Worm (Caenorhabditis elegans) whole organism, young adult: ENCODE results near the gene txt-2.

Experiments used
- B0019.2 ChIP-seq: fragments of 200-800 bp; sonication (Bioruptor generic); conservative IDR thresholded peaks from 2 replicates; pipeline ENCODE4 v1.3.6; 2022; ENCODE audit warnings: missing genetic modification reagents, missing genetic modification characterization, missing compliant biosample characterization
- B0336.3 ChIP-seq: fragments of 200-800 bp; sonication (Bioruptor generic); IDR thresholded peaks from 2 replicates; pipeline ENCODE4 v1.3.6; 2022; ENCODE audit warnings: missing genetic modification characterization, missing compliant biosample characterization
- C06A6.2 ChIP-seq: fragments of 200-800 bp; sonication (Bioruptor generic); conservative IDR thresholded peaks from 2 replicates; pipeline ENCODE4 v1.3.6; 2022; ENCODE audit warnings: missing genetic modification characterization, missing compliant biosample characterization
- D2030.7 ChIP-seq: fragments of 200-800 bp; sonication (Bioruptor generic); IDR thresholded peaks from 2 replicates; pipeline ENCODE4 v1.3.6; 2022; ENCODE audit warnings: missing genetic modification reagents, missing genetic modification characterization, missing compliant biosample characterization
- F10E7.11 ChIP-seq: sonication (generic microtip); optimal IDR thresholded peaks from 2 replicates; lab custom pipeline; 2017; ENCODE audit warnings: mild to moderate bottlenecking, missing genetic modification characterization, moderate library complexity, missing compliant biosample characterization
- F22D6.2 ChIP-seq: sonication (generic microtip); optimal IDR thresholded peaks from 2 replicates; lab custom pipeline; 2016; ENCODE audit warnings: mild to moderate bottlenecking, missing genetic modification characterization, missing compliant biosample characterization
- F23B12.7 ChIP-seq: sonication (generic microtip); optimal IDR thresholded peaks from 2 replicates; lab custom pipeline; 2017; ENCODE audit warnings: missing genetic modification characterization, mild to moderate bottlenecking, missing compliant biosample characterization, antibody characterized with exemption, moderate library complexity; ENCODE audit not compliant: insufficient read depth
- F33H1.4 ChIP-seq: fragments of 200-800 bp; sonication (Bioruptor generic); IDR thresholded peaks from 2 replicates; pipeline ENCODE4 v1.3.6; 2022; ENCODE audit warnings: missing genetic modification reagents, missing genetic modification characterization, missing compliant biosample characterization
- F49E8.2 ChIP-seq: sonication (generic microtip); optimal IDR thresholded peaks from 3 replicates; lab custom pipeline; 2017; ENCODE audit warnings: missing genetic modification characterization, mild to moderate bottlenecking, missing compliant biosample characterization, antibody characterized with exemption, moderate library complexity; ENCODE audit not compliant: insufficient read depth
- F52B5.7 ChIP-seq: sonication (generic microtip); optimal IDR thresholded peaks from 2 replicates; lab custom pipeline; 2016; ENCODE audit warnings: mild to moderate bottlenecking, missing genetic modification characterization, missing compliant biosample characterization
- F57C9.4 ChIP-seq: sonication (generic microtip); optimal IDR thresholded peaks from 2 replicates; lab custom pipeline; 2017; ENCODE audit warnings: mild to moderate bottlenecking, missing genetic modification characterization, missing compliant biosample characterization
- ZK185.1 ChIP-seq: sonication (generic microtip); optimal IDR thresholded peaks from 2 replicates; lab custom pipeline; 2016; ENCODE audit warnings: mild to moderate bottlenecking, missing genetic modification characterization, missing compliant biosample characterization; ENCODE audit not compliant: poor library complexity, severe bottlenecking
- ama-1 ChIP-seq, 3 experiments: fragments of 150-350 bp in 1 of 3; sonication (generic microtip) in 2 of 3; optimal IDR thresholded peaks; 2 replicates each; lab custom pipeline; 2014 to 2018; ENCODE audit warnings: missing biosample characterization in 2 of 3, missing genetic modification characterization in 2 of 3, missing genetic modification reagents in 2 of 3
- aptf-3 ChIP-seq: fragments of 200-800 bp; sonication (Bioruptor generic); IDR thresholded peaks from 2 replicates; pipeline ENCODE4 v1.3.6; 2022; ENCODE audit warnings: missing genetic modification characterization, missing compliant biosample characterization
- atf-7 ChIP-seq: sonication (generic microtip); optimal IDR thresholded peaks from 2 replicates; lab custom pipeline; 2017; ENCODE audit warnings: mild to moderate bottlenecking, missing genetic modification characterization, missing compliant biosample characterization
- attf-3 ChIP-seq: fragments of 200-800 bp; sonication (Bioruptor generic); conservative IDR thresholded peaks from 2 replicates; pipeline ENCODE4 v1.3.6; 2022; ENCODE audit warnings: missing genetic modification reagents, missing genetic modification characterization, missing compliant biosample characterization
- ccch-3 ChIP-seq: fragments of 200-800 bp; sonication (Bioruptor generic); optimal IDR thresholded peaks from 2 replicates; lab custom pipeline; 2018; ENCODE audit warnings: mild to moderate bottlenecking, missing genetic modification characterization, missing compliant biosample characterization
- ceh-79 ChIP-seq: sonication (generic microtip); optimal IDR thresholded peaks from 2 replicates; lab custom pipeline; 2017; ENCODE audit warnings: mild to moderate bottlenecking, missing genetic modification characterization, missing compliant biosample characterization
- chd-7 ChIP-seq: sonication (generic microtip); optimal IDR thresholded peaks from 2 replicates; lab custom pipeline; 2016; ENCODE audit warnings: mild to moderate bottlenecking, missing genetic modification characterization, moderate library complexity, missing compliant biosample characterization
- dox-1 ChIP-seq: fragments of 200-800 bp; sonication (Bioruptor generic); IDR thresholded peaks from 2 replicates; pipeline ENCODE4 v1.3.6; 2022; ENCODE audit warnings: missing genetic modification reagents, missing genetic modification characterization, missing compliant biosample characterization
- dpff-1 ChIP-seq: sonication (generic microtip); optimal IDR thresholded peaks from 2 replicates; lab custom pipeline; 2017; ENCODE audit warnings: mild to moderate bottlenecking, missing genetic modification characterization, missing compliant biosample characterization
- egrh-3 ChIP-seq: fragments of 200-800 bp; sonication (Bioruptor generic); IDR thresholded peaks from 2 replicates; pipeline ENCODE4 v1.3.6; 2022; ENCODE audit warnings: missing genetic modification reagents, missing genetic modification characterization, missing compliant biosample characterization
- ets-4 ChIP-seq: fragments of 200-800 bp; sonication (Bioruptor generic); optimal IDR thresholded peaks from 2 replicates; lab custom pipeline; 2018; ENCODE audit warnings: mild to moderate bottlenecking, missing genetic modification characterization, missing compliant biosample characterization
- fkh-3 ChIP-seq: sonication (generic microtip); optimal IDR thresholded peaks from 2 replicates; lab custom pipeline; 2016; ENCODE audit warnings: mild to moderate bottlenecking, missing genetic modification characterization, missing compliant biosample characterization
- hlh-12 ChIP-seq: sonication (generic microtip); optimal IDR thresholded peaks from 2 replicates; lab custom pipeline; 2016; ENCODE audit warnings: missing genetic modification characterization, missing compliant biosample characterization
- lag-1 ChIP-seq: fragments of 200-800 bp; sonication (Bioruptor generic); IDR thresholded peaks from 2 replicates; pipeline ENCODE4 v1.3.6; 2022; ENCODE audit warnings: missing genetic modification reagents, missing genetic modification characterization, missing compliant biosample characterization
- let-526 ChIP-seq: fragments of 200-800 bp; sonication (Bioruptor generic); IDR thresholded peaks from 2 replicates; pipeline ENCODE4 v1.3.6; 2022; ENCODE audit warnings: missing genetic modification reagents, missing genetic modification characterization, missing compliant biosample characterization
- mcd-1 ChIP-seq: fragments of 200-800 bp; sonication (Bioruptor generic); IDR thresholded peaks from 2 replicates; pipeline ENCODE4 v1.3.6; 2022; ENCODE audit warnings: missing genetic modification reagents, missing genetic modification characterization, missing compliant biosample characterization
- nfya-2 ChIP-seq: fragments of 200-800 bp; sonication (Bioruptor generic); IDR thresholded peaks from 2 replicates; pipeline ENCODE4 v1.3.6; 2022; ENCODE audit warnings: missing genetic modification reagents, missing genetic modification characterization, missing compliant biosample characterization
- nfyb-1 ChIP-seq: fragments of 200-800 bp; sonication (Bioruptor generic); IDR thresholded peaks from 2 replicates; pipeline ENCODE4 v1.3.6; 2022; ENCODE audit warnings: missing genetic modification reagents, missing genetic modification characterization, missing compliant biosample characterization
- nhr-120 ChIP-seq: fragments of 200-800 bp; sonication (Bioruptor generic); IDR thresholded peaks from 2 replicates; pipeline ENCODE4 v1.3.6; 2022; ENCODE audit warnings: missing genetic modification characterization, missing compliant biosample characterization
- nhr-80 ChIP-seq: sonication (generic microtip); optimal IDR thresholded peaks from 2 replicates; lab custom pipeline; 2016; ENCODE audit warnings: missing genetic modification characterization, missing compliant biosample characterization
- pha-4 ChIP-seq: fragments of 150-350 bp; sonication (generic microtip); optimal IDR thresholded peaks from 2 replicates; lab custom pipeline; 2014; ENCODE audit warnings: missing biosample characterization, missing genetic modification reagents, missing genetic modification characterization
- rec-8 ChIP-seq, 2 experiments: sonication (generic microtip); optimal IDR thresholded peaks; 2 replicates each; lab custom pipeline; 2016; ENCODE audit warnings: mild to moderate bottlenecking in 2 of 2, missing genetic modification characterization in 2 of 2, missing genetic modification reagents in 2 of 2, missing genotype in 2 of 2, missing biosample characterization in 1 of 2, missing compliant biosample characterization in 1 of 2, moderate library complexity in 1 of 2
- repo-1 ChIP-seq: sonication (generic microtip); optimal IDR thresholded peaks from 2 replicates; lab custom pipeline; 2017; ENCODE audit warnings: mild to moderate bottlenecking, missing genetic modification characterization, missing compliant biosample characterization
- snpc-4 ChIP-seq, 5 experiments: fragments of 150-350 bp in 1 of 5; sonication (generic microtip) in 4 of 5; optimal IDR thresholded peaks; 2 replicates each; lab custom pipeline; 2014 to 2018; ENCODE audit warnings: missing genetic modification characterization in 5 of 5, missing biosample characterization in 3 of 5, antibody characterized with exemption in 2 of 5, mild to moderate bottlenecking in 2 of 5, missing compliant biosample characterization in 2 of 5, missing genotype in 2 of 5, moderate library complexity in 2 of 5, missing genetic modification reagents in 1 of 5
- sptf-2 ChIP-seq: fragments of 200-800 bp; sonication (Bioruptor generic); optimal IDR thresholded peaks from 2 replicates; lab custom pipeline; 2018; ENCODE audit warnings: mild to moderate bottlenecking, missing genetic modification characterization, missing compliant biosample characterization
- tbp1 ChIP-seq: fragments of 200-800 bp; sonication (Bioruptor generic); optimal IDR thresholded peaks from 2 replicates; lab custom pipeline; 2018; ENCODE audit warnings: mild to moderate bottlenecking, missing genetic modification characterization, missing compliant biosample characterization
- unc-62 ChIP-seq: fragments of 150-350 bp; optimal IDR thresholded peaks from 2 replicates; lab custom pipeline; 2014; ENCODE audit warnings: missing biosample characterization, missing genetic modification reagents, missing genetic modification characterization
- ztf-28 ChIP-seq: fragments of 200-800 bp; sonication (Bioruptor generic); IDR thresholded peaks from 2 replicates; pipeline ENCODE4 v1.3.6; 2022; ENCODE audit warnings: missing genetic modification reagents, missing genetic modification characterization, missing compliant biosample characterization

txt-2 gene

DNA sequence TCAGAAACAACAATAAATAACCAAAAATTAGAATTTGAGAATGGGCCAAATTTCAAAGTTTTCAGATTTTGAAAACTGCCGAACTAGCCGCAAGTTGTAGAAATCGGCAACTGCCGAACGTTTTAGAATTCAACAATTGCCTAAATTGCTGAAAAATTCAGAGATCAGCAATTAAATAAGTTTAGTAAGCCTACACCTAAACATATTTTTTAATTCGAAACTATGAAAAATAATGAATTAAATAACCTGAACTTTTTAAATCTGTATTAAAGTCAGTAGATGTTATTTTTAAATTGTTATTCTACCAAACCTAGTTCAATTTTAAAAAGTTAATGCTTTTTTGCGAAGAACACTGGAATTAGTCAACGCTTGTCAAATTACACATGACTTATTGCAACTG, 18.4 kb upstream of the txt-2 start, which contains the start of gene nhr-204:
TSS of gene nhr-204 (minus strand) at position 101 of the 400 bp plus-strand sequence.
- TF ChIP-seq nhr-80 (tag; lab: Kevin White, UChicago) (no peak), unc-62 (GFP tag; lab: Kevin White, UChicago) (no peak), F52B5.7 (tag; lab: Kevin White, UChicago) (no peak), ceh-79 (tag; lab: Kevin White, UChicago) (no peak), sptf-2 (GFP tag; lab: Kevin White, UChicago) (no peak), attf-3 (GFP tag; lab: Robert Waterston, UW) (no peak), nfyb-1 (no peak), B0019.2 (GFP tag; lab: Robert Waterston, UW) (no peak), let-526 (GFP tag; lab: Robert Waterston, UW) (no peak), D2030.7 (GFP tag; lab: Robert Waterston, UW) (no peak), ZK185.1 (tag; lab: Kevin White, UChicago) (no peak)

DNA sequence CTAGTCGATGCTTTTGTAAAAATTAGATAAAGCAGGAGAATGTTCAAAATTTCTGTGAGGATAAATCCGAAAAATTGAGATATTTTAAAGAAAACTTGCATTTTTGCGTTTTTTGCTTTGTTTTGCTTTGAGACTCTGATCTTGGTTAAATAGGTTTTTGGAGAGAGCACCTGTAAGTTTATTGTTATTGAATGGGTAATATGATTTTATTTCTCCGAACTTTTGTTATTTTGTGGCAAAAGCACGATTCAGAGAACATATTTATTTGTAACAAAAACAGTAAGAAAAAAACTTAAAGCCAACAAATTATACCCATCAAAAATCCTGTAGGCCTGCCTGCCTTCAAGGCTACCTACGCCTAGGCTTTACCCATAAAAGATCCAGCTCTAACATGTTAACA, 14.3 kb upstream of the txt-2 start, which contains the start of gene str-121:
TSS of gene str-121 (minus strand) at position 101 of the 400 bp plus-strand sequence.
- no peak for TF ChIP-seq snpc-4 (GFP tag; optimal IDR thresholded peaks at IDR 0.05; lab: Kevin White, UChicago)
- TF ChIP-seq snpc-4 (tag; optimal IDR thresholded peaks at IDR 0.05; lab: Kevin White, UChicago) = no peak
- TF ChIP-seq, all 124 proteins: peak for 0

DNA sequence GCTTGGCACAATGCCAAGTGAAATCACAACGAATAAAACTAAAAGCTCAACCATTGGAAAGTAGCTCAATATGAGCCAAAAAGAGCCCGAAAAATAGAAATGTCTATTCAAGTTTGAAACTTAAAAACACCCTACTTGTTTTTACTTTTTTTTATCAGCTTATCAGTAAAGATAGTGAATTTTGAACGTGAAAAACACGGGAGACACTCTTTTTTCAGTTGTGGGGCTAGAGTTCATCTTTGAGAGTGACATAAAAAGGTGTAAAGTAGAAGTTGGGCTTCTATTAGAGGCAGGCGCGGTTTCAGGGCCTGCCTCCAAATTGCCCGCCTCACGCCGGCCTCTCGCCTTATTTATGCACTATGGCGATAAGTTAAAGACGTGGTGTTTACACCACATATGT, 11.4 kb upstream of the txt-2 start, which contains the start of gene oac-39:
TSS of gene oac-39 (minus strand) at position 101 of the 400 bp plus-strand sequence.
- TF ChIP-seq chd-7 (tag; lab: Kevin White, UChicago) (no peak), F10E7.11 (no peak), F22D6.2 (tag; lab: Kevin White, UChicago) (no peak), nfyb-1 (no peak), ztf-28 (no peak), tbp1 (GFP tag; lab: Kevin White, UChicago) (no peak), F23B12.7 (tag; lab: Kevin White, UChicago) (no peak), C06A6.2 (GFP tag; lab: Robert Waterston, UW) (no peak), ccch-3 (GFP tag; lab: Kevin White, UChicago) (no peak), hlh-12 (tag; lab: Kevin White, UChicago) (no peak)

DNA sequence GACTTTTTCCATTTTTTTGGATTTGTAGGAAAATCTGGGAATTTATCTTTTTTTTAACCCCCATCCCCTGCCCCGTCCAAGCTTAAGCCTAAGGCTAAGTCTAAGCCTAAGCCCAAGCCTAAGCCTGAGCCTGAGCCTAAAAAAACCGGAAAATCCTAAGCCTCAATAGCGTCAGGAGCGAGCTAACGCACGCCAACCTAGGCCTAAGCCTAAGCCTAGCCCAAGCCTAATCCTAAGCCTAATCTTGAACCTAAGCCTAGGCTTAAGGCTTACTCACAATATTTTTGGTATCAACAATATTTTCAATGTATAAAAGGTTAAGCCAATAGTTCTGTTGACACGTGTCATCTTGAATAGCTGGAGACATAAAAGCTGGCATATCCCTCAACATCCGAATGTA, 8.3 kb upstream of the txt-2 start:
- TF ChIP-seq aptf-3 (GFP tag; lab: Robert Waterston, UW) (no peak), ets-4 (GFP tag; lab: Kevin White, UChicago) (no peak), pha-4 (tag; lab: Kevin White, UChicago) (no peak), F22D6.2 (tag; lab: Kevin White, UChicago) (no peak), egrh-3 (GFP tag; lab: Robert Waterston, UW) (no peak), B0336.3 (GFP tag; lab: Robert Waterston, UW) (no peak), F49E8.2 (tag; lab: Kevin White, UChicago) (no peak), F57C9.4 (no peak)

DNA sequence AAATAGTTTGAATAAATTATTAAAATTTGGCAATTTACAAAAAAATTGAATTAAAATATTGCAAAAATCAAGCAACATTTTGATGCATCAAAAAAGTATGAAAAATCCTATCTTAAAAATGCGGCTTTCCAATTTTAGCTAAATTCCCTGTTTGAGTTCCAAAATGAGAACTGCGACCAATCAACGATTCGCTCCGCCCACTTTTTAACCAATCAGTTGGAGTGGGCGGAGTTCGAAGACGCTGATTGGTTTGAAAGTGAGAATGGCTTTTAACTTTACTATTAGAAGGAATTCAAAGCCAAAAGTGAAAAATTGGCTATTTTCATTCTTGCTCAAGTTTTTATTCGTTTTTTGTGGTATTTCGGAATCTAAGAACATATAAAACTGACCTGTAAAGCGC, 7.3 kb upstream of the txt-2 start:
- TF ChIP-seq dpff-1 (no peak), repo-1 (tag; lab: Kevin White, UChicago) (no peak), let-526 (GFP tag; lab: Robert Waterston, UW) (no peak), sptf-2 (GFP tag; lab: Kevin White, UChicago) (no peak), ZK185.1 (tag; lab: Kevin White, UChicago) (no peak), D2030.7 (GFP tag; lab: Robert Waterston, UW) (no peak), dox-1 (GFP tag; lab: Robert Waterston, UW) (no peak), lag-1 (GFP tag; lab: Robert Waterston, UW) (no peak), nhr-120 (GFP tag; lab: Robert Waterston, UW) (no peak), rec-8 (tag; optimal IDR thresholded peaks at IDR 0.05; lab: Kevin White, UChicago) (no peak), fkh-3 (no peak), atf-7 (tag; lab: Kevin White, UChicago) (no peak), nfya-2 (no peak), F33H1.4 (GFP tag; lab: Robert Waterston, UW) (no peak), ama-1 (optimal IDR thresholded peaks at IDR 0.05; lab: Kevin White, UChicago) (no peak), ama-1 (GFP tag; optimal IDR thresholded peaks at IDR 0.05; lab: Kevin White, UChicago) (no peak), mcd-1 (GFP tag; lab: Robert Waterston, UW) (no peak)
